Fruit fly (Drosophila melanogaster) whole organism, adult: ENCODE data around the gene Alr.

Experiments used
- CG11617 ChIP-seq: fragments of 200-800 bp; sonication (Bioruptor generic); optimal IDR thresholded peaks from 2 replicates; lab custom pipeline; 2017; ENCODE audit warnings: mild to moderate bottlenecking, missing biosample characterization, missing genetic modification reagents, missing genetic modification characterization
- CG12768 ChIP-seq: fragments of 200-800 bp; sonication (Bioruptor generic); optimal IDR thresholded peaks from 2 replicates; lab custom pipeline; 2017; ENCODE audit warnings: missing biosample characterization, missing genetic modification characterization, mild to moderate bottlenecking, moderate library complexity, missing genetic modification reagents
- CG14711 ChIP-seq: fragments of 200-800 bp; sonication (Bioruptor generic); optimal IDR thresholded peaks from 2 replicates; lab custom pipeline; 2018; ENCODE audit warnings: missing biosample characterization, mild to moderate bottlenecking, missing genetic modification characterization, moderate library complexity
- CG1620 ChIP-seq: fragments of 200-800 bp; sonication (Bioruptor generic); optimal IDR thresholded peaks from 2 replicates; lab custom pipeline; 2016; ENCODE audit warnings: missing biosample characterization, missing genetic modification characterization
- CG33017 ChIP-seq: fragments of 200-800 bp; sonication (Bioruptor generic); optimal IDR thresholded peaks from 2 replicates; lab custom pipeline; 2018; ENCODE audit warnings: missing biosample characterization, mild to moderate bottlenecking, missing genetic modification characterization, moderate library complexity
- CG5204 ChIP-seq: fragments of 200-800 bp; sonication (Bioruptor generic); optimal IDR thresholded peaks from 2 replicates; lab custom pipeline; 2016; ENCODE audit warnings: missing biosample characterization, missing genetic modification characterization
- CG7045 ChIP-seq: fragments of 200-800 bp; sonication (Bioruptor generic); optimal IDR thresholded peaks from 2 replicates; lab custom pipeline; 2017; ENCODE audit warnings: missing biosample characterization, mild to moderate bottlenecking, missing genetic modification characterization
- CG7101 ChIP-seq: fragments of 200-800 bp; sonication (Bioruptor generic); optimal IDR thresholded peaks from 2 replicates; lab custom pipeline; 2018; ENCODE audit warnings: missing biosample characterization, mild to moderate bottlenecking, missing genetic modification characterization, moderate library complexity
- Clk ChIP-seq: fragments of 200-800 bp; sonication (Bioruptor generic); optimal IDR thresholded peaks from 2 replicates; lab custom pipeline; 2017; ENCODE audit warnings: missing biosample characterization, missing genetic modification characterization
- Crg-1 ChIP-seq: fragments of 200-800 bp; sonication (Bioruptor generic); optimal IDR thresholded peaks from 2 replicates; lab custom pipeline; 2016; ENCODE audit warnings: missing biosample characterization, missing genetic modification characterization
- Hr96 ChIP-seq: fragments of 200-800 bp; sonication (Bioruptor generic); optimal IDR thresholded peaks from 2 replicates; lab custom pipeline; 2016; ENCODE audit warnings: missing biosample characterization, missing genetic modification characterization
- Mnt ChIP-seq: fragments of 200-800 bp; sonication (Bioruptor generic); optimal IDR thresholded peaks from 2 replicates; lab custom pipeline; 2016; ENCODE audit warnings: missing biosample characterization, mild to moderate bottlenecking, missing genetic modification characterization
- bab1 ChIP-seq: fragments of 200-800 bp; sonication (Bioruptor generic); optimal IDR thresholded peaks from 3 replicates; lab custom pipeline; 2019; ENCODE audit warnings: missing biosample characterization, mild to moderate bottlenecking, missing genetic modification characterization, moderate library complexity
- cic ChIP-seq: fragments of 200-800 bp; sonication (Bioruptor generic); optimal IDR thresholded peaks from 2 replicates; lab custom pipeline; 2017; ENCODE audit warnings: missing biosample characterization, mild to moderate bottlenecking, missing genetic modification characterization, moderate library complexity
- cnc ChIP-seq, 2 experiments: fragments of >200 bp; optimal IDR thresholded peaks; 2 replicates each; lab custom pipeline; 2017
- kay ChIP-seq: fragments of 200-800 bp; sonication (Bioruptor generic); peaks from one replicate; lab custom pipeline; 2016; ENCODE audit warnings: missing biosample characterization, missing genetic modification characterization, borderline replicate concordance
- ovo ChIP-seq: fragments of 200-800 bp; sonication (Bioruptor generic); optimal IDR thresholded peaks from 2 replicates; lab custom pipeline; 2016; ENCODE audit warnings: missing biosample characterization, missing genetic modification characterization
- pad ChIP-seq: fragments of 200-800 bp; sonication (Bioruptor generic); optimal IDR thresholded peaks from 3 replicates; lab custom pipeline; 2017; ENCODE audit warnings: missing biosample characterization, missing genetic modification characterization, mild to moderate bottlenecking, moderate library complexity, missing genetic modification reagents
- tj ChIP-seq: fragments of 200-800 bp; sonication (Bioruptor generic); optimal IDR thresholded peaks from 3 replicates; lab custom pipeline; 2017; ENCODE audit warnings: missing biosample characterization, mild to moderate bottlenecking, missing genetic modification characterization, moderate library complexity
- toe ChIP-seq: fragments of 200-800 bp; sonication (Bioruptor generic); optimal IDR thresholded peaks from 2 replicates; lab custom pipeline; 2016; ENCODE audit warnings: missing biosample characterization, missing genetic modification characterization

Gene Alr

dm6 chrX:19748014-19748413 lies at the start of gene Alr:
Gene Alr (plus strand): TSS chrX:19748314.
- TF ChIP-seq Crg-1 (no peak), CG11617 (GFP tag; lab: Kevin White, UChicago) (no peak), CG33017 (tag; lab: Kevin White, UChicago) (no peak), pad (GFP tag; lab: Kevin White, UChicago) (no peak), CG7045 (no peak), CG7101 (tag; lab: Kevin White, UChicago) (no peak), CG12768 (GFP tag; lab: Kevin White, UChicago) (no peak), ovo (GFP tag; lab: Kevin White, UChicago) (no peak), cnc (optimal IDR thresholded peaks at IDR 0.05; lab: Kevin White, UChicago) (no peak), kay (GFP tag; lab: Kevin White, UChicago) (no peak), Hr96 (GFP tag; lab: Kevin White, UChicago) (no peak), CG5204 (GFP tag; lab: Kevin White, UChicago) (no peak), Clk (no peak), CG1620 (GFP tag; lab: Kevin White, UChicago) (no peak), Mnt (GFP tag; lab: Kevin White, UChicago) (no peak), bab1 (GFP tag; lab: Kevin White, UChicago) (no peak), tj (no peak), cic (GFP tag; lab: Kevin White, UChicago) (no peak), toe (GFP tag; lab: Kevin White, UChicago) (no peak)

dm6 chrX:19701611-19702010 lies 46.5 kb upstream of the Alr start, which contains the start of gene Tcs4:
Gene Tcs4 (minus strand): TSS chrX:19701755.
- TF ChIP-seq cic (GFP tag; lab: Kevin White, UChicago), result no peak
- TF ChIP-seq Crg-1, result no peak
- no peak for TF ChIP-seq CG7101 (tag; lab: Kevin White, UChicago)
- TF ChIP-seq cnc (optimal IDR thresholded peaks at IDR 0.05; lab: Kevin White, UChicago), result no peak
- no peak for TF ChIP-seq pad (GFP tag; lab: Kevin White, UChicago)
- TF ChIP-seq Clk, result no peak
- no peak for TF ChIP-seq kay (GFP tag; lab: Kevin White, UChicago)
- no peak for TF ChIP-seq tj
- TF ChIP-seq CG1620 (GFP tag; lab: Kevin White, UChicago), result no peak
- peak; percentile 23 for TF ChIP-seq CG11617 (GFP tag; lab: Kevin White, UChicago)
- TF ChIP-seq CG5204 (GFP tag; lab: Kevin White, UChicago), result no peak
- TF ChIP-seq Hr96 (GFP tag; lab: Kevin White, UChicago), result no peak
- no peak for TF ChIP-seq toe (GFP tag; lab: Kevin White, UChicago)
- no peak for TF ChIP-seq CG14711 (tag; lab: Kevin White, UChicago)
- no peak for TF ChIP-seq ovo (GFP tag; lab: Kevin White, UChicago)
- peak; percentile 71 for TF ChIP-seq bab1 (GFP tag; lab: Kevin White, UChicago)
- TF ChIP-seq CG12768 (GFP tag; lab: Kevin White, UChicago), result no peak
- TF ChIP-seq Mnt (GFP tag; lab: Kevin White, UChicago), result peak; percentile 29
- no peak for TF ChIP-seq CG7045
- no peak for TF ChIP-seq CG33017 (tag; lab: Kevin White, UChicago)

dm6 chrX:19704083-19704482 lies 44.0 kb upstream of the Alr start, which contains the start of the genes CG14230 and CG14232:
Gene CG14230 (plus strand): TSS chrX:19704176.
Gene CG14232 (minus strand): TSS chrX:19704259.
- TF ChIP-seq CG33017 (tag; lab: Kevin White, UChicago), result peak; percentile 10
- peak; percentile 96 for TF ChIP-seq Mnt (GFP tag; lab: Kevin White, UChicago)
- TF ChIP-seq ovo (GFP tag; lab: Kevin White, UChicago), result no peak
- TF ChIP-seq cic (GFP tag; lab: Kevin White, UChicago), result no peak
- TF ChIP-seq CG14711 (tag; lab: Kevin White, UChicago), result peak; percentile 50
- peak; percentile 37 for TF ChIP-seq bab1 (GFP tag; lab: Kevin White, UChicago)
- no peak for TF ChIP-seq cnc (optimal IDR thresholded peaks at IDR 0.05; lab: Kevin White, UChicago)
- peak; percentile 55 for TF ChIP-seq CG1620 (GFP tag; lab: Kevin White, UChicago)
- TF ChIP-seq Crg-1, result peak; percentile 51
- peak; percentile 55 for TF ChIP-seq CG7101 (tag; lab: Kevin White, UChicago)
- peak; percentile 18 for TF ChIP-seq pad (GFP tag; lab: Kevin White, UChicago)

- TF ChIP-seq CG1620 (GFP tag; lab: Kevin White, UChicago), result no peak
- TF ChIP-seq tj, result peak; percentile 75
These were observed 36.2 kb upstream of the Alr start for dm6 chrX:19711936-19712335.

dm6 chrX:19712898-19713627 lies 35.1 kb upstream of the Alr start, which contains the start of gene meso18E:
Gene meso18E (minus strand): TSS chrX:19713045.
- TF ChIP-seq ovo (GFP tag; lab: Kevin White, UChicago), result peak; percentile 34
- no peak for TF ChIP-seq CG11617 (GFP tag; lab: Kevin White, UChicago)
- peak; percentile 20 for TF ChIP-seq pad (GFP tag; lab: Kevin White, UChicago)
- TF ChIP-seq Mnt (GFP tag; lab: Kevin White, UChicago), result peak; percentile 60

dm6 chrX:19714816-19715215 lies 33.3 kb upstream of the Alr start:
- TF ChIP-seq toe (GFP tag; lab: Kevin White, UChicago) (no peak), CG11617 (GFP tag; lab: Kevin White, UChicago) (no peak), ovo (GFP tag; lab: Kevin White, UChicago) (no peak), cnc (optimal IDR thresholded peaks at IDR 0.05; lab: Kevin White, UChicago) (no peak), CG1620 (GFP tag; lab: Kevin White, UChicago) (no peak), CG14711 (tag; lab: Kevin White, UChicago) (no peak)
